Fruit fly (Drosophila melanogaster): ENCODE data around the gene mamo.
A peak's percentile ranks its signal among the peaks of the same experiment; 100 is the strongest.

The mamo gene

dm6 chrX:13821775-13822493, 168.4 kb downstream of the mamo start, which contains the start of gene Clic (continued):
- TF ChIP-seq Bgb (GFP tag; IDR thresholded peaks at IDR 0.05; ENCODE audit: partially characterized antibody) (peak; percentile 67; the same call in 1 of the 2 replicates), zfh1 (GFP tag; IDR thresholded peaks at IDR 0.05) (no peak), sr (GFP tag; IDR thresholded peaks at IDR 0.05) (0 out of 3 replicates have a peak, but pooled peaks have one; percentile 4), CG3065 (GFP tag; optimal IDR thresholded peaks at IDR 0.05) (no peak), ham (GFP tag; IDR thresholded peaks at IDR 0.05) (no peak), CG11560 (tag; IDR thresholded peaks at IDR 0.05) (no peak), Lhr (GFP tag; optimal IDR thresholded peaks at IDR 0.05) (peak; percentile 28), Opbp (GFP tag; IDR thresholded peaks at IDR 0.05; ENCODE audit: partially characterized antibody) (peak; percentile 51; the same call in 1 of the 3 replicates), Mes4 (GFP tag; optimal IDR thresholded peaks at IDR 0.05) (no peak), ERR (GFP tag; optimal IDR thresholded peaks at IDR 0.05) (no peak), trem (tag; optimal IDR thresholded peaks at IDR 0.05) (no peak), CG2199 (GFP tag; IDR thresholded peaks at IDR 0.05) (no peak), TFAM (GFP tag; optimal IDR thresholded peaks at IDR 0.05) (no peak), MESR4 (GFP tag; optimal IDR thresholded peaks at IDR 0.05) (peak; percentile 57), Dp (GFP tag; optimal IDR thresholded peaks at IDR 0.05) (peak; percentile 44), usp (GFP tag; optimal IDR thresholded peaks at IDR 0.05) (no peak), phol (tag; optimal IDR thresholded peaks at IDR 0.05) (no peak), CG2129 (GFP tag; IDR thresholded peaks at IDR 0.05; ENCODE audit: partially characterized antibody) (no peak), ci (GFP tag; IDR thresholded peaks at IDR 0.05) (peak; percentile 71; the same call in 1 of the 3 replicates), Rfx (GFP tag; IDR thresholded peaks at IDR 0.05) (peak; percentile 36; the same call in 1 of the 2 replicates), fd3F (GFP tag; optimal IDR thresholded peaks at IDR 0.05) (no peak), CG11456 (GFP tag; IDR thresholded peaks at IDR 0.05) (0 out of 3 replicates have a peak, but pooled peaks have one; percentile 41), ac (GFP tag; optimal IDR thresholded peaks at IDR 0.05) (no peak), CG12942 (GFP tag; optimal IDR thresholded peaks at IDR 0.05) (no peak), CG6854 (GFP tag; optimal IDR thresholded peaks at IDR 0.05) (no peak), B-H1 (GFP tag; IDR thresholded peaks at IDR 0.05) (no peak; the same call in 2 of the 3 replicates), CG12744 (GFP tag; optimal IDR thresholded peaks at IDR 0.05) (no peak), CG14441 (GFP tag; IDR thresholded peaks at IDR 0.05) (no peak), unpg (GFP tag; optimal IDR thresholded peaks at IDR 0.05) (no peak), Lpt (GFP tag; optimal IDR thresholded peaks at IDR 0.05) (no peak), pho (GFP tag; optimal IDR thresholded peaks at IDR 0.05) (no peak), nerfin-1 (tag; optimal IDR thresholded peaks at IDR 0.05) (no peak), mld (GFP tag; IDR thresholded peaks at IDR 0.05; ENCODE audit: partially characterized antibody) (0 out of 3 replicates have a peak, but pooled peaks have one; percentile 41), Atf-2 (GFP tag; optimal IDR thresholded peaks at IDR 0.05) (no peak), gsb (GFP tag; IDR thresholded peaks at IDR 0.05) (no peak), zfh2 (GFP tag; optimal IDR thresholded peaks at IDR 0.05) (no peak), CG4360 (GFP tag; IDR thresholded peaks at IDR 0.05) (0 out of 2 replicates have a peak, but pooled peaks have one; percentile 14), CG15696 (tag; optimal IDR thresholded peaks at IDR 0.05) (no peak), tna (GFP tag; IDR thresholded peaks at IDR 0.05; ENCODE audit: partially characterized antibody) (peak; percentile 15; the same call in 1 of the 2 replicates), wor (GFP tag; IDR thresholded peaks at IDR 0.05) (no peak), CG13894 (tag; optimal IDR thresholded peaks at IDR 0.05) (no peak), Dek (tag; optimal IDR thresholded peaks at IDR 0.05) (peak; percentile 26), Hey (tag; optimal IDR thresholded peaks at IDR 0.05) (no peak), CG3995 (GFP tag; optimal IDR thresholded peaks at IDR 0.05) (no peak), CG6254 (GFP tag; optimal IDR thresholded peaks at IDR 0.05) (no peak), Dfd (GFP tag; optimal IDR thresholded peaks at IDR 0.05) (no peak), CkIIα-i1 (GFP tag; IDR thresholded peaks at IDR 0.05) (no peak), oc (tag; optimal IDR thresholded peaks at IDR 0.05) (no peak), CG11695 (GFP tag; IDR thresholded peaks at IDR 0.05) (0 out of 3 replicates have a peak, but pooled peaks have one; percentile 13)

Data from whole organism, embryonic.